Fruit fly (Drosophila melanogaster) S2 (cell line): ENCODE measurements around the gene pit.

Source experiments
- CG8478 ChIP-seq: fragments of >200 bp; optimal IDR thresholded peaks from 2 replicates; lab custom pipeline; 2018
- CTCF ChIP-seq, 2 experiments: fragments of >200 bp; optimal IDR thresholded peaks; 2 replicates each; lab custom pipeline; 2018

The pit gene

dm6 chr3R:22031738-22032137 lies 2.4 kb upstream of the pit start, which contains the start of gene CG13409:
TSS of gene CG13409 (minus strand) at chr3R:22031900.
- TF ChIP-seq CG8478 (lab: Kevin White, UChicago) = no peak
- no peak for TF ChIP-seq CTCF (optimal IDR thresholded peaks at IDR 0.05; lab: Kevin White, UChicago)

dm6 chr3R:22035552-22035951 lies 1.5 kb downstream of the pit start:
- TF ChIP-seq CTCF (optimal IDR thresholded peaks at IDR 0.05; lab: Kevin White, UChicago) = peak in 1 of 2 experiments; percentile 26
- TF ChIP-seq CG8478 (lab: Kevin White, UChicago) = no peak

dm6 chr3R:22039480-22039879 lies 5.4 kb downstream of the pit start:
- TF ChIP-seq CG8478 (lab: Kevin White, UChicago) (no peak), CTCF (optimal IDR thresholded peaks at IDR 0.05; lab: Kevin White, UChicago) (no peak)

dm6 chr3R:22040400-22040799 lies 6.3 kb downstream of the pit start:
- TF ChIP-seq CG8478 (lab: Kevin White, UChicago) (no peak), CTCF (optimal IDR thresholded peaks at IDR 0.05; lab: Kevin White, UChicago) (no peak)

dm6 chr3R:22041625-22042282 lies 7.7 kb downstream of the pit start, which contains the start of gene how:
TSS of gene how (plus strand) at chr3R:22042191.
- no peak for TF ChIP-seq CG8478 (lab: Kevin White, UChicago)
- peak in 1 of 2 experiments; percentile 52 for TF ChIP-seq CTCF (optimal IDR thresholded peaks at IDR 0.05; lab: Kevin White, UChicago)

- TF ChIP-seq CTCF (optimal IDR thresholded peaks at IDR 0.05; lab: Kevin White, UChicago) = no peak
- no peak for TF ChIP-seq CG8478 (lab: Kevin White, UChicago)
Measured at dm6 chr3R:22042283-22042875, 8.3 kb downstream of the pit start.

dm6 chr3R:22042982-22043381 lies 8.9 kb downstream of the pit start:
- no peak for TF ChIP-seq CG8478 (lab: Kevin White, UChicago)

- TF ChIP-seq CG8478 (lab: Kevin White, UChicago) (no peak), CTCF (optimal IDR thresholded peaks at IDR 0.05; lab: Kevin White, UChicago) (no peak)
Measured at dm6 chr3R:22043748-22044402, 9.8 kb downstream of the pit start.

- TF ChIP-seq CG8478 (lab: Kevin White, UChicago) = no peak
- no peak for TF ChIP-seq CTCF (optimal IDR thresholded peaks at IDR 0.05; lab: Kevin White, UChicago)
Measured at dm6 chr3R:22044443-22044970, 10.4 kb downstream of the pit start.

dm6 chr3R:22046231-22046630 lies 12.1 kb downstream of the pit start:
- TF ChIP-seq CTCF (optimal IDR thresholded peaks at IDR 0.05; lab: Kevin White, UChicago) (no peak), CG8478 (lab: Kevin White, UChicago) (no peak)

- TF ChIP-seq CG8478 (lab: Kevin White, UChicago) = no peak
- no peak for TF ChIP-seq CTCF (optimal IDR thresholded peaks at IDR 0.05; lab: Kevin White, UChicago)
Measured at dm6 chr3R:22046723-22047122, 12.6 kb downstream of the pit start.

dm6 chr3R:22047412-22047811 lies 13.3 kb downstream of the pit start:
- no peak for TF ChIP-seq CTCF (optimal IDR thresholded peaks at IDR 0.05; lab: Kevin White, UChicago)
- TF ChIP-seq CG8478 (lab: Kevin White, UChicago) = no peak

- TF ChIP-seq CG8478 (lab: Kevin White, UChicago) (no peak), CTCF (optimal IDR thresholded peaks at IDR 0.05; lab: Kevin White, UChicago) (no peak)
Measured at dm6 chr3R:22049134-22049796, 15.2 kb downstream of the pit start.

dm6 chr3R:22052235-22052634 lies 18.1 kb downstream of the pit start:
- TF ChIP-seq CTCF (optimal IDR thresholded peaks at IDR 0.05; lab: Kevin White, UChicago) (no peak), CG8478 (lab: Kevin White, UChicago) (no peak)

dm6 chr3R:22053202-22053601 lies 19.1 kb downstream of the pit start:
- TF ChIP-seq CTCF (optimal IDR thresholded peaks at IDR 0.05; lab: Kevin White, UChicago) (no peak), CG8478 (lab: Kevin White, UChicago) (no peak)
